Worm (Caenorhabditis elegans): ENCODE results near the gene ptl-1.

ptl-1 gene

DNA sequence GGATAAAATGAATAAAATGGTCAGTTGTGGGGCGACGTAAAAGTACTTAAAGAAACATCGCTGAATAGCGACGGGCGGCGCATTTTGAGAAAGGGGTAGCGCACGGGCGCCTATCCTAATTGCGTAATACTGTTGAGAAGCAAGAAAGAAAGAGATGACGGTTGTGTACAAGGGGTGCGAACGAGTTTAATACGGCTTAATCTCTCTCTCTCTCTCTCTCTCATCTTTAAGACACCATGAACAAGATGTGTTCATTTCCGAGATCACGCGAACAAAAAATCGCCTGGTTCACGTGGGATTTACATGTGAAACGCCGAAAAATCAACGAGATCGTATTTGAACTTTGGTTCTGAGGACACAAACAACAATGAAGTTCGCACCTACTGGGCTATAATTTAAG, 5.3 kb upstream of the ptl-1 start:
- TF ChIP-seq ces-1 (GFP tag; optimal IDR thresholded peaks at IDR 0.05), result no peak
- TF ChIP-seq blmp-1 (tag; optimal IDR thresholded peaks at IDR 0.05), result peak; percentile 36

DNA sequence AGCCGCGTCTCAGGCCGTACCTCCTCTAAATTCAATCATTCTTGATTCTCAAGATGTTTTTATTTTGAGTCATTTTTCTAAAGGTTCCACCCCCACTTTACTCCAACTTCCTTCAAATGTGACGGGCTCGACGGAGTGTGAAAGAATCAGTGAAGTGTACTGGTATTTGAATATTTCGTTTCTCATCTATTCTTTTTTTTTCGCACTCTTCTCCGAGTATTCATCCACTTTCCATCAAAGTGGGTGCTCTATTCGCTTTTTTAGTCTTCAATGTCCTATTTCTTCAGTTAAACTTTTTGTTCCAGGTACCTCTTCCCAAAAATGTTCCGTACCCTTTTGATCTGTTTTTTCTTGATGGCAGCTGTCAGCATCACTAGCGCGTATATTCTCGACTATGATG, 3.5 kb upstream of the ptl-1 start, which contains the start of gene nlp-52:
Gene nlp-52 (plus strand): TSS at position 301 of the 400 bp plus-strand sequence.
- TF ChIP-seq tlp-1 (tag; optimal IDR thresholded peaks at IDR 0.05) (no peak), nhr-85 (tag) (no peak), irx-1 (tag; optimal IDR thresholded peaks at IDR 0.05) (no peak), C04F5.9 (tag; optimal IDR thresholded peaks at IDR 0.05) (no peak), ceh-63 (GFP tag; optimal IDR thresholded peaks at IDR 0.05) (no peak), mep-1 (tag; optimal IDR thresholded peaks at IDR 0.05) (no peak), lsy-2 (tag; optimal IDR thresholded peaks at IDR 0.05) (no peak), ceh-8 (GFP tag; optimal IDR thresholded peaks at IDR 0.05) (no peak), lin-39 (tag; optimal IDR thresholded peaks at IDR 0.05) (no peak), jun-1 (tag; optimal IDR thresholded peaks at IDR 0.05) (no peak), xbp-1 (tag; optimal IDR thresholded peaks at IDR 0.05) (no peak), nhr-12 (tag; optimal IDR thresholded peaks at IDR 0.05) (no peak), ama-1 (optimal IDR thresholded peaks at IDR 0.05) (no peak), tbx-2 (tag; optimal IDR thresholded peaks at IDR 0.05) (no peak)

DNA sequence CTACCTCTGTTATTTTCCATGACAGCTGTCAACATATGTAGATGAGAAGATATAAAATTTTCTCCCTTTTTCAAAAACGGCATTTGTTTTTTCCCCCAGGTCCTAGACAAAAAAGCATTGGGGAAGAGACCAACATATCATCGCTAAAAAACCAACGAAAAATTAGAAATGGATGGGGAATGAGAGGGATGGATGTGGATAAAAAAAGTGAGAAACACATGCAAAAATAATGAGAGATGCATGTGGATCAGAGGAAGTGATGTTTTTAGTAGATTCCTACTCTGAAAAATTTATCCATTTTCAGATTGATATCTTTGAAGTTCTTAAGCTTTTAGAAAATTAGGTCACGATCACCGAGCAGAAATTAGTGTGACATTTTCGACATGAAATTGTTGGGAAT, 2.5 kb upstream of the ptl-1 start:
- TF ChIP-seq fkh-8 (tag; optimal IDR thresholded peaks at IDR 0.05) (no peak), blmp-1 (tag; optimal IDR thresholded peaks at IDR 0.05) (no peak), ama-1 (optimal IDR thresholded peaks at IDR 0.05) (no peak), ets-5 (GFP tag; IDR thresholded peaks at IDR 0.05) (no peak), dsc-1 (tag; optimal IDR thresholded peaks at IDR 0.05) (peak; percentile 85), C16A3.4 (tag; optimal IDR thresholded peaks at IDR 0.05) (no peak), pag-3 (tag; optimal IDR thresholded peaks at IDR 0.05; ENCODE audit: borderline replicate concordance, insufficient read depth) (no peak), Y116A8C.19 (tag; optimal IDR thresholded peaks at IDR 0.05; ENCODE audit: borderline replicate concordance) (no peak)

DNA sequence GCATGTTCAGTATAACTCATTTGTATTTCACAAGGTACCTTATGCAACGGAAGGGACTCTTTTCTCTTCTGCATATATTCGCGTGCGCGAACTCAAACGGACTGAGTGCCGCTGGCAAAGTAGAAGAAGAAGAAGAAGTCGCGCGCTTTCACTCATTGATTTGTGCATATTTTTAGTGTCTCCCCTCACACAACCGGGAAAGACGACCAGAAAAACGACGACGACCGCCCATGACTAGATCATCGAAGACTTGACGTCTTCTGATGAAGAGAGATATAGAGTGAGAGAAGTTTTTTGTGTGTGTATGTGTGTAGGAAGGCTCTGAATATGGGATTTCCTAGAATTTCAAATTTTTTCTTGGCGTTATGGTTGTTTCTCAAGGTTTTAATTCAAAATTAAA, 580 bp upstream of the ptl-1 start:
- no peak for TF ChIP-seq nhr-84 (tag; optimal IDR thresholded peaks at IDR 0.05)
- peak; percentile 20 for TF ChIP-seq mep-1 (tag; optimal IDR thresholded peaks at IDR 0.05)
- peak; percentile 58 for TF ChIP-seq fkh-10 (GFP tag; optimal IDR thresholded peaks at IDR 0.05)
- peak; percentile 49 for TF ChIP-seq egl-13 (tag; optimal IDR thresholded peaks at IDR 0.05)
- TF ChIP-seq hpl-2 (GFP tag; optimal IDR thresholded peaks at IDR 0.05), result no peak
- TF ChIP-seq ceh-82 (tag; optimal IDR thresholded peaks at IDR 0.05), result peak in 2 of 3 experiments; percentile 10 to 60
- peak; percentile 51 for TF ChIP-seq nhr-47 (tag; optimal IDR thresholded peaks at IDR 0.05)
- no peak for TF ChIP-seq aly-2 (tag; optimal IDR thresholded peaks at IDR 0.05)
- peak; percentile 13 for TF ChIP-seq dsc-1 (tag; optimal IDR thresholded peaks at IDR 0.05)
- no peak for TF ChIP-seq lin-13 (GFP tag; optimal IDR thresholded peaks at IDR 0.05)
- no peak for TF ChIP-seq nhr-19 (GFP tag; conservative IDR thresholded peaks at IDR 0.05)
- no peak for TF ChIP-seq nhr-90 (tag; optimal IDR thresholded peaks at IDR 0.05; ENCODE audit: poor library complexity)
- no peak for TF ChIP-seq unc-98 (GFP tag; IDR thresholded peaks at IDR 0.05)
- TF ChIP-seq tbx-2 (tag; optimal IDR thresholded peaks at IDR 0.05), result peak; percentile 11
- TF ChIP-seq fkh-8 (tag; optimal IDR thresholded peaks at IDR 0.05), result peak; percentile 89
- no peak for TF ChIP-seq lin-39 (tag; optimal IDR thresholded peaks at IDR 0.05)
- TF ChIP-seq isw-1 (GFP tag; IDR thresholded peaks at IDR 0.05), result peak; percentile 26; the same call in 1 of the 2 replicates
- peak; percentile 88 for TF ChIP-seq lin-14 (GFP tag; optimal IDR thresholded peaks at IDR 0.05)
- TF ChIP-seq C16A3.4 (tag; optimal IDR thresholded peaks at IDR 0.05), result no peak
- peak; percentile 78 for TF ChIP-seq unc-86 (tag; optimal IDR thresholded peaks at IDR 0.05)
- peak in 1 of 2 experiments; percentile 15 for TF ChIP-seq lin-35 (GFP tag; optimal IDR thresholded peaks at IDR 0.05)
- no peak for TF ChIP-seq xbp-1 (tag; optimal IDR thresholded peaks at IDR 0.05)
- TF ChIP-seq aha-1 (tag; optimal IDR thresholded peaks at IDR 0.05), result no peak
- peak; percentile 2 for TF ChIP-seq snu-23 (GFP tag; optimal IDR thresholded peaks at IDR 0.05)
- peak; percentile 38 for TF ChIP-seq swsn-7 (tag; optimal IDR thresholded peaks at IDR 0.05)
- peak in 1 of 2 experiments; percentile 21 for TF ChIP-seq lsy-2 (tag; optimal IDR thresholded peaks at IDR 0.05)
- peak; percentile 16 for TF ChIP-seq snpc-4 (tag; optimal IDR thresholded peaks at IDR 0.05)
- TF ChIP-seq nhr-71 (tag; optimal IDR thresholded peaks at IDR 0.05), result peak; percentile 62
- TF ChIP-seq elt-2 (tag; optimal IDR thresholded peaks at IDR 0.05), result no peak

All from whole organism, L1 larva.